Fruit fly (Drosophila melanogaster): ENCODE measurements around the gene CG32750.
A peak's percentile ranks its signal among the peaks of the same experiment; 100 is the strongest.

CG32750 gene

DNA sequence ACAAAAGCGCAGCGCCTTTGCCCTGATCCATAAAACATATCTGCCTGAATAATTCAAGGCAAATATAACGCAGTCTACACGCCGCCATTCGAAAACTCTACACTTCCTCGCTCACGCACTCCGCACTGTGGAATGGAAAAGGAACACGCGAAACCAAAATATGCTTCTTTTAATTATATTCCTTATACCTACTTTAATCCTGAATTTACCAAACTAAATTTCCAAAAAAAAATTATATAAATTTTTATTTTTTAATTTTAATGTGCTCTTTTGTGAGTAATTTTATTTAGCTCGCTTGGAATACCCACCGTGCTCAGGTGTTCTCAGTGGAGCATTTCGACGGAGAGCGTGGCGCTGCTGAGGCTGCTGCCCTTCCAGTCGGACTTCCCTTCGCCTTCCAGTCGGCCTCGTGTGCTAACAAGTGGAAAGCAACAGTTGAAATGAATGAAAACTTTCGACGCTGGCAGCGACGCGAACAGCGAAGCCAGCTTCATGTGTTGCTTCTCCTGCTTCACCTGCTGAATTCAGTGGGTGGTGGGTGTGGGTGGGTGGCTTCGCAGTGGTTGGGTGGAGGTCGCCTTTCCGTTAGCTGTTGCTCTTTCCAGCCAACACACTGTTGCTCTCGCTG, 2.9 kb downstream of the CG32750 start (continued):
- no peak for TF ChIP-seq CHES-1-like (GFP tag; optimal IDR thresholded peaks at IDR 0.05)
- peak; percentile 25 for TF ChIP-seq CG13123 (GFP tag; optimal IDR thresholded peaks at IDR 0.05)
- peak; percentile 88 for TF ChIP-seq PHDP (tag; optimal IDR thresholded peaks at IDR 0.05)
- no peak for TF ChIP-seq eve (GFP tag; optimal IDR thresholded peaks at IDR 0.05)
- peak; percentile 66 for TF ChIP-seq onecut (GFP tag; IDR thresholded peaks at IDR 0.05)
- no peak for TF ChIP-seq lov (optimal IDR thresholded peaks at IDR 0.05)
- TF ChIP-seq lov (GFP tag; IDR thresholded peaks at IDR 0.05) = peak; percentile 82; the same call in 2 of the 3 replicates
- peak; percentile 84 for TF ChIP-seq Med (GFP tag)
- TF ChIP-seq CG9609 (GFP tag; optimal IDR thresholded peaks at IDR 0.05) = no peak
- TF ChIP-seq CG13775 (GFP tag; optimal IDR thresholded peaks at IDR 0.05) = peak; percentile 67
- peak; percentile 89 for TF ChIP-seq H15 (GFP tag; IDR thresholded peaks at IDR 0.05)
- peak; percentile 54 for TF ChIP-seq gsb-n (tag; optimal IDR thresholded peaks at IDR 0.05)
- no peak for TF ChIP-seq usp (GFP tag; optimal IDR thresholded peaks at IDR 0.05)
- no peak for TF ChIP-seq zen2 (GFP tag; IDR thresholded peaks at IDR 0.05; ENCODE audit: partially characterized antibody)
- peak; percentile 74 for TF ChIP-seq CG8388 (GFP tag; optimal IDR thresholded peaks at IDR 0.05)
- TF ChIP-seq Dip2 (GFP tag; IDR thresholded peaks at IDR 0.05) = peak; percentile 30; the same call in 1 of the 2 replicates
- peak; percentile 34; the same call in 1 of the 2 replicates for TF ChIP-seq CG10959 (GFP tag; IDR thresholded peaks at IDR 0.05)
- TF ChIP-seq lilli (GFP tag; optimal IDR thresholded peaks at IDR 0.05) = peak; percentile 65
- no peak for TF ChIP-seq CG10274 (GFP tag; optimal IDR thresholded peaks at IDR 0.05)
- no peak for TF ChIP-seq HLHmδ (GFP tag; optimal IDR thresholded peaks at IDR 0.05)
- no peak for TF ChIP-seq Bgb (GFP tag; IDR thresholded peaks at IDR 0.05; ENCODE audit: partially characterized antibody)
- peak; percentile 20 for TF ChIP-seq vfl (GFP tag; optimal IDR thresholded peaks at IDR 0.05)
- peak; percentile 71 for TF ChIP-seq oc (tag; optimal IDR thresholded peaks at IDR 0.05)
- TF ChIP-seq CG16779 (GFP tag; IDR thresholded peaks at IDR 0.05) = peak; percentile 42; the same call in 1 of the 2 replicates
- peak; percentile 38 for TF ChIP-seq schlank (tag; optimal IDR thresholded peaks at IDR 0.05)
- TF ChIP-seq pros (GFP tag; optimal IDR thresholded peaks at IDR 0.05) = no peak
- TF ChIP-seq trem (tag; optimal IDR thresholded peaks at IDR 0.05) = no peak
- TF ChIP-seq en (GFP tag; optimal IDR thresholded peaks at IDR 0.05) = no peak
- TF ChIP-seq chinmo (GFP tag; IDR thresholded peaks at IDR 0.05; ENCODE audit: partially characterized antibody) = no peak
- TF ChIP-seq CG10209 (GFP tag; optimal IDR thresholded peaks at IDR 0.05) = peak; percentile 79
- TF ChIP-seq CG11093 (GFP tag; IDR thresholded peaks at IDR 0.05) = peak; percentile 78
- no peak for TF ChIP-seq cg (GFP tag; optimal IDR thresholded peaks at IDR 0.05)
- peak; percentile 83 for TF ChIP-seq bcd (GFP tag; optimal IDR thresholded peaks at IDR 0.05)
- peak; percentile 76 for TF ChIP-seq org-1 (GFP tag; optimal IDR thresholded peaks at IDR 0.05)
- TF ChIP-seq ttk (GFP tag; IDR thresholded peaks at IDR 0.05) = peak; percentile 90
- peak; percentile 57; the same call in 1 of the 2 replicates for TF ChIP-seq MBD-R2 (GFP tag; IDR thresholded peaks at IDR 0.05)
- peak; percentile 90 for TF ChIP-seq gem (tag; optimal IDR thresholded peaks at IDR 0.05)
- peak; percentile 36 to 89 for TF ChIP-seq Hr51 (GFP tag; optimal IDR thresholded peaks at IDR 0.05)
- peak; percentile 11 for TF ChIP-seq chn (GFP tag; optimal IDR thresholded peaks at IDR 0.05)
- TF ChIP-seq CG34376 (GFP tag; optimal IDR thresholded peaks at IDR 0.05) = peak; percentile 21
- peak; percentile 28 for TF ChIP-seq Vsx1 (GFP tag; optimal IDR thresholded peaks at IDR 0.05)
- peak; percentile 82 for TF ChIP-seq CG12391 (tag; optimal IDR thresholded peaks at IDR 0.05)
- no peak for TF ChIP-seq Scr (GFP tag; IDR thresholded peaks at IDR 0.05; ENCODE audit: partially characterized antibody)
- peak; percentile 77 for TF ChIP-seq CG18262 (tag; optimal IDR thresholded peaks at IDR 0.05)
- TF ChIP-seq CG5953 (GFP tag; IDR thresholded peaks at IDR 0.05) = peak; percentile 70
- peak; percentile 32 for TF ChIP-seq ftz-f1 (GFP tag; optimal IDR thresholded peaks at IDR 0.05)
- peak; percentile 84 for TF ChIP-seq NfI (GFP tag; optimal IDR thresholded peaks at IDR 0.05)
- no peak for TF ChIP-seq sr (GFP tag; IDR thresholded peaks at IDR 0.05)
- TF ChIP-seq ham (GFP tag; IDR thresholded peaks at IDR 0.05) = peak; percentile 48; the same call in 1 of the 2 replicates
